Worm (Caenorhabditis elegans) whole organism, L4/young adult: ENCODE data around the gene pmt-2.

Source experiments
- W03F9.2 ChIP-seq: fragments of 150-350 bp; optimal IDR thresholded peaks from 2 replicates; lab custom pipeline; 2014; ENCODE audit warnings: missing biosample characterization, missing genetic modification characterization
- dao-5 ChIP-seq: sonication (generic microtip); optimal IDR thresholded peaks from 2 replicates; lab custom pipeline; 2016; ENCODE audit warnings: missing genotype, missing genetic modification characterization, moderate library complexity, missing compliant biosample characterization
- him-1 ChIP-seq: sonication (generic microtip); optimal IDR thresholded peaks from 2 replicates; lab custom pipeline; 2016; ENCODE audit warnings: missing genotype, missing genetic modification reagents, missing genetic modification characterization, missing compliant biosample characterization

Gene pmt-2

ce11 chrV:4667062-4667461, 38.7 kb downstream of the pmt-2 start:
- TF ChIP-seq W03F9.2 (tag; lab: Kevin White, UChicago) (no peak), him-1 (tag; lab: Kevin White, UChicago) (no peak), dao-5 (no peak)

ce11 chrV:4668636-4669035, 40.3 kb downstream of the pmt-2 start, which contains the start of gene srx-77:
Gene srx-77, minus strand, starts transcription at chrV:4668736.
- TF ChIP-seq dao-5 (no peak), him-1 (tag; lab: Kevin White, UChicago) (no peak), W03F9.2 (tag; lab: Kevin White, UChicago) (no peak)

- TF ChIP-seq W03F9.2 (tag; lab: Kevin White, UChicago) = no peak
- TF ChIP-seq dao-5 = no peak
- TF ChIP-seq him-1 (tag; lab: Kevin White, UChicago) = no peak
Measured at ce11 chrV:4672487-4672886, 44.1 kb downstream of the pmt-2 start, which contains the start of gene K03B4.9. Gene K03B4.9, minus strand, starts transcription at chrV:4672587.

- no peak for TF ChIP-seq him-1 (tag; lab: Kevin White, UChicago)
- TF ChIP-seq W03F9.2 (tag; lab: Kevin White, UChicago) = no peak
- TF ChIP-seq dao-5 = no peak
Measured at ce11 chrV:4674506-4674905, 46.1 kb downstream of the pmt-2 start, which contains the start of gene K03B4.8. Gene K03B4.8, minus strand, starts transcription at chrV:4674606.

ce11 chrV:4676092-4676491, 47.7 kb downstream of the pmt-2 start, which contains the start of gene K03B4.6:
Gene K03B4.6, minus strand, starts transcription at chrV:4676192.
- no peak for TF ChIP-seq him-1 (tag; lab: Kevin White, UChicago)
- TF ChIP-seq dao-5 = no peak
- no peak for TF ChIP-seq W03F9.2 (tag; lab: Kevin White, UChicago)

ce11 chrV:4676812-4677211, 48.4 kb downstream of the pmt-2 start:
- TF ChIP-seq dao-5 = no peak
- TF ChIP-seq W03F9.2 (tag; lab: Kevin White, UChicago) = no peak
- no peak for TF ChIP-seq him-1 (tag; lab: Kevin White, UChicago)

ce11 chrV:4681670-4682069, 53.3 kb downstream of the pmt-2 start, which contains the start of gene K03B4.4:
Gene K03B4.4, plus strand, starts transcription at chrV:4681970.
- TF ChIP-seq W03F9.2 (tag; lab: Kevin White, UChicago) = no peak
- TF ChIP-seq dao-5 = no peak
- TF ChIP-seq him-1 (tag; lab: Kevin White, UChicago) = no peak

ce11 chrV:4684137-4684536, 55.8 kb downstream of the pmt-2 start:
- no peak for TF ChIP-seq dao-5
- TF ChIP-seq him-1 (tag; lab: Kevin White, UChicago) = no peak
- no peak for TF ChIP-seq W03F9.2 (tag; lab: Kevin White, UChicago)
